Fruit fly (Drosophila melanogaster) whole organism, embryonic: ENCODE data around the gene CG31548.

Experiments used
- Abd-B ChIP-seq: fragments of 200-800 bp; sonication (Bioruptor generic); optimal IDR thresholded peaks from 2 replicates; lab custom pipeline; 2018; ENCODE audit warnings: missing biosample characterization, mild to moderate bottlenecking, missing genetic modification characterization, moderate library complexity
- Antp ChIP-seq: fragments of 200-800 bp; sonication (Bioruptor generic); optimal IDR thresholded peaks from 3 replicates; lab custom pipeline; 2016; ENCODE audit warnings: missing biosample characterization, missing genetic modification characterization
- Atf-2 ChIP-seq: fragments of 200-800 bp; sonication (Bioruptor generic); optimal IDR thresholded peaks from 2 replicates; lab custom pipeline; 2016; ENCODE audit warnings: missing biosample characterization, missing genetic modification characterization
- Awh ChIP-seq: fragments of 200-800 bp; sonication (Bioruptor generic); IDR thresholded peaks from 2 replicates; pipeline ENCODE4, ENCODE4 v1.3.6; 2022; ENCODE audit warnings: missing biosample characterization, missing genetic modification characterization
- CG10209 ChIP-seq: fragments of 200-800 bp; sonication (Bioruptor generic); optimal IDR thresholded peaks from 3 replicates; lab custom pipeline; 2017; ENCODE audit warnings: missing biosample characterization, mild to moderate bottlenecking, missing genetic modification characterization, missing genetic modification reagents
- CG1233 ChIP-seq: fragments of 200-800 bp; sonication (Bioruptor generic); optimal IDR thresholded peaks from 4 replicates; lab custom pipeline; 2018; ENCODE audit warnings: missing biosample characterization, mild to moderate bottlenecking, missing genetic modification characterization
- CG13287 ChIP-seq: fragments of 200-800 bp; sonication (Bioruptor generic); IDR thresholded peaks from 2 replicates; pipeline ENCODE4 v1.3.6; 2022; ENCODE audit warnings: missing biosample characterization, missing genetic modification characterization; ENCODE audit not compliant: partially characterized antibody
- CG14441 ChIP-seq: fragments of 200-800 bp; sonication (Bioruptor generic); IDR thresholded peaks from 2 replicates; pipeline ENCODE4 v1.3.6; 2022; ENCODE audit warnings: missing biosample characterization, missing genetic modification characterization
- CG15269 ChIP-seq: fragments of 200-800 bp; sonication (Bioruptor generic); optimal IDR thresholded peaks from 2 replicates; lab custom pipeline; 2018; ENCODE audit warnings: missing biosample characterization, mild to moderate bottlenecking, missing genetic modification characterization, moderate library complexity
- CG15479 ChIP-seq: fragments of 200-800 bp; sonication (Bioruptor generic); optimal IDR thresholded peaks from 3 replicates; lab custom pipeline; 2019; ENCODE audit warnings: missing biosample characterization, mild to moderate bottlenecking, missing genetic modification characterization, moderate library complexity
- CG17328 ChIP-seq: fragments of 200-800 bp; sonication (Bioruptor generic); IDR thresholded peaks from 2 replicates; pipeline ENCODE4 v1.3.6; 2022; ENCODE audit warnings: missing biosample characterization, missing genetic modification characterization
- CG17361 ChIP-seq: fragments of 200-800 bp; sonication (Bioruptor generic); IDR thresholded peaks from 3 replicates; pipeline ENCODE4 v1.3.6; 2022; ENCODE audit warnings: missing biosample characterization, missing genetic modification characterization
- CG43689 ChIP-seq: fragments of 200-800 bp; sonication (Bioruptor generic); IDR thresholded peaks from 2 replicates; pipeline ENCODE4 v1.3.6; 2022; ENCODE audit warnings: missing biosample characterization, missing genetic modification characterization
- CG6791 ChIP-seq: fragments of 200-800 bp; sonication (Bioruptor generic); IDR thresholded peaks from 3 replicates; pipeline ENCODE4 v1.3.6; 2022; ENCODE audit warnings: missing biosample characterization, missing genetic modification characterization; ENCODE audit not compliant: partially characterized antibody
- CG7786 ChIP-seq: fragments of 200-800 bp; sonication (Bioruptor generic); optimal IDR thresholded peaks from 2 replicates; lab custom pipeline; 2016; ENCODE audit warnings: missing biosample characterization, missing genetic modification characterization
- CG8290 ChIP-seq, 3 experiments: fragments of 200-800 bp; sonication (Bioruptor generic); optimal IDR thresholded peaks; 2 replicates each; lab custom pipeline; 2016 to 2019; ENCODE audit warnings: missing biosample characterization in 3 of 3, missing genetic modification characterization in 3 of 3, mild to moderate bottlenecking in 2 of 3, moderate library complexity in 1 of 3
- CG9215 ChIP-seq: fragments of 200-800 bp; sonication (Bioruptor generic); IDR thresholded peaks from 2 replicates; pipeline ENCODE4 v1.3.6; 2022; ENCODE audit warnings: missing biosample characterization, missing genetic modification characterization
- D ChIP-seq, 2 experiments: fragments of 200-800 bp in 1 of 2; fragments of >200 bp in 1 of 2; sonication (Bioruptor generic) in 1 of 2; optimal IDR thresholded peaks; 2 replicates in 1 of 2; 3 replicates in 1 of 2; lab custom pipeline; 2017; ENCODE audit warnings: mild to moderate bottlenecking in 1 of 2, missing biosample characterization in 1 of 2, missing genetic modification characterization in 1 of 2, missing genetic modification reagents in 1 of 2
- Dbx ChIP-seq: fragments of 200-800 bp; sonication (Bioruptor generic); IDR thresholded peaks from 3 replicates; pipeline ENCODE4 v1.3.6; 2022; ENCODE audit warnings: missing biosample characterization, missing genetic modification characterization
- Doc2 ChIP-seq: fragments of 200-800 bp; sonication (Bioruptor generic); IDR thresholded peaks from 2 replicates; pipeline ENCODE4 v1.3.6; 2022; ENCODE audit warnings: missing biosample characterization, missing genetic modification characterization
- Elba2 ChIP-seq: fragments of 200-800 bp; sonication (Bioruptor generic); optimal IDR thresholded peaks from 3 replicates; lab custom pipeline; 2016; ENCODE audit warnings: missing biosample characterization, missing genetic modification characterization
- Gsc ChIP-seq: fragments of 200-800 bp; sonication (Bioruptor generic); IDR thresholded peaks from 2 replicates; pipeline ENCODE4 v1.3.6; 2022; ENCODE audit warnings: missing biosample characterization, missing genetic modification characterization
- Hr78 ChIP-seq, 2 experiments: fragments of 200-800 bp in 1 of 2; fragments of >200 bp in 1 of 2; sonication (Bioruptor generic) in 1 of 2; optimal IDR thresholded peaks; 2 replicates each; lab custom pipeline; 2017 to 2019; ENCODE audit warnings: missing biosample characterization in 2 of 2, missing genetic modification characterization in 2 of 2, mild to moderate bottlenecking in 1 of 2, moderate library complexity in 1 of 2
- Lhr ChIP-seq: fragments of 200-800 bp; sonication (Bioruptor generic); optimal IDR thresholded peaks from 3 replicates; lab custom pipeline; 2017; ENCODE audit warnings: mild to moderate bottlenecking, missing biosample characterization, missing genetic modification reagents, missing genetic modification characterization
- Lpt ChIP-seq: fragments of >200 bp; optimal IDR thresholded peaks from 2 replicates; lab custom pipeline; 2018; ENCODE audit warnings: missing biosample characterization, missing genetic modification characterization
- MBD-R2 ChIP-seq: fragments of 200-800 bp; sonication (Bioruptor generic); IDR thresholded peaks from 2 replicates; pipeline ENCODE4 v1.3.6; 2022; ENCODE audit warnings: missing biosample characterization, missing genetic modification characterization
- Mrtf ChIP-seq: fragments of 200-800 bp; sonication (Bioruptor generic); IDR thresholded peaks from 3 replicates; pipeline ENCODE4 v1.3.6; 2022; ENCODE audit warnings: missing biosample characterization, missing genetic modification characterization
- Optix ChIP-seq: fragments of 200-800 bp; sonication (Bioruptor generic); IDR thresholded peaks from 3 replicates; pipeline ENCODE4 v1.3.6; 2022; ENCODE audit warnings: missing biosample characterization, missing genetic modification characterization
- Ptx1 ChIP-seq: fragments of 200-800 bp; sonication (Bioruptor generic); IDR thresholded peaks from 2 replicates; pipeline ENCODE4 v1.3.6; 2022; ENCODE audit warnings: missing biosample characterization, missing genetic modification characterization
- Scr ChIP-seq: fragments of 200-800 bp; sonication (Bioruptor generic); IDR thresholded peaks from 2 replicates; pipeline ENCODE4 v1.3.6; 2022; ENCODE audit warnings: missing biosample characterization, missing genetic modification characterization; ENCODE audit not compliant: partially characterized antibody
- ase ChIP-seq: fragments of 200-800 bp; sonication (Bioruptor generic); IDR thresholded peaks from 3 replicates; pipeline ENCODE4 v1.3.6; 2022; ENCODE audit warnings: missing biosample characterization, missing genetic modification characterization
- az2 ChIP-seq: fragments of 200-800 bp; sonication (Bioruptor generic); optimal IDR thresholded peaks from 3 replicates; lab custom pipeline; 2016; ENCODE audit warnings: missing biosample characterization, missing genetic modification characterization
- da ChIP-seq: fragments of 200-800 bp; sonication (Bioruptor generic); optimal IDR thresholded peaks from 2 replicates; lab custom pipeline; 2016; ENCODE audit warnings: missing biosample characterization, missing genetic modification characterization
- dimm ChIP-seq: fragments of 200-800 bp; sonication (Bioruptor generic); IDR thresholded peaks from 2 replicates; pipeline ENCODE4 v1.3.6; 2022; ENCODE audit warnings: missing biosample characterization, missing genetic modification characterization
- disco-r ChIP-seq: fragments of 200-800 bp; sonication (Bioruptor generic); optimal IDR thresholded peaks from 2 replicates; lab custom pipeline; 2016; ENCODE audit warnings: missing biosample characterization, missing genetic modification characterization
- fu2 ChIP-seq: fragments of 200-800 bp; sonication (Bioruptor generic); optimal IDR thresholded peaks from 2 replicates; lab custom pipeline; 2016; ENCODE audit warnings: missing biosample characterization, missing genetic modification characterization
- gem ChIP-seq: fragments of 200-800 bp; sonication (Bioruptor generic); optimal IDR thresholded peaks from 2 replicates; lab custom pipeline; 2019; ENCODE audit warnings: missing biosample characterization, mild to moderate bottlenecking, missing genetic modification characterization, moderate library complexity
- gsb-n ChIP-seq: fragments of 200-800 bp; sonication (Bioruptor generic); optimal IDR thresholded peaks from 3 replicates; lab custom pipeline; 2018; ENCODE audit warnings: missing biosample characterization, mild to moderate bottlenecking, missing genetic modification characterization
- gt ChIP-seq: fragments of 200-800 bp; sonication (Bioruptor generic); IDR thresholded peaks from 2 replicates; pipeline ENCODE4 v1.3.6; 2022; ENCODE audit warnings: missing biosample characterization, missing genetic modification characterization
- ham ChIP-seq: fragments of 200-800 bp; sonication (Bioruptor generic); IDR thresholded peaks from 2 replicates; pipeline ENCODE4 v1.3.6; 2022; ENCODE audit warnings: missing biosample characterization, missing genetic modification characterization
- lab ChIP-seq: fragments of 200-800 bp; sonication (Bioruptor generic); optimal IDR thresholded peaks from 3 replicates; lab custom pipeline; 2017; ENCODE audit warnings: missing biosample characterization, missing genetic modification characterization, mild to moderate bottlenecking, moderate library complexity, missing genetic modification reagents
- lilli ChIP-seq: fragments of 200-800 bp; sonication (Bioruptor generic); optimal IDR thresholded peaks from 3 replicates; lab custom pipeline; 2016; ENCODE audit warnings: missing biosample characterization, missing genetic modification characterization
- p53 ChIP-seq: fragments of 200-800 bp; sonication (Bioruptor generic); optimal IDR thresholded peaks from 2 replicates; lab custom pipeline; 2016; ENCODE audit warnings: missing biosample characterization, missing genetic modification characterization
- pros ChIP-seq: fragments of 200-800 bp; sonication (Bioruptor generic); optimal IDR thresholded peaks from 3 replicates; lab custom pipeline; 2019; ENCODE audit warnings: missing biosample characterization, mild to moderate bottlenecking, missing genetic modification characterization, moderate library complexity
- rib ChIP-seq: fragments of 200-800 bp; sonication (Bioruptor generic); IDR thresholded peaks from 2 replicates; pipeline ENCODE4 v1.3.6; 2022; ENCODE audit warnings: missing biosample characterization, missing genetic modification characterization
- sim ChIP-seq: fragments of 200-800 bp; sonication (Bioruptor generic); IDR thresholded peaks from 2 replicates; pipeline ENCODE4 v1.3.6; 2022; ENCODE audit warnings: missing biosample characterization, missing genetic modification characterization
- sima ChIP-seq: fragments of 200-800 bp; sonication (Bioruptor generic); optimal IDR thresholded peaks from 2 replicates; lab custom pipeline; 2016; ENCODE audit warnings: missing biosample characterization, missing genetic modification characterization
- tio ChIP-seq: fragments of 200-800 bp; sonication (Bioruptor generic); optimal IDR thresholded peaks from 2 replicates; lab custom pipeline; 2017; ENCODE audit warnings: missing biosample characterization, missing genetic modification characterization, inconsistent platforms

Gene CG31548

dm6 chr3R:5682921-5683748, 46.5 kb upstream of the CG31548 start (continued):
- TF ChIP-seq Mrtf (peak; percentile 30; the same call in 2 of the 3 replicates), lab (no peak), pros (GFP tag; lab: Kevin White, UChicago) (peak; percentile 58), CG10209 (GFP tag; lab: Kevin White, UChicago) (peak; percentile 50), az2 (peak; percentile 70), Scr (GFP tag; lab: Robert Waterston, UW) (no peak), da (GFP tag; lab: Kevin White, UChicago) (no peak), CG13287 (GFP tag; lab: Robert Waterston, UW) (no peak), Optix (no peak), CG14441 (GFP tag; lab: Robert Waterston, UW) (no peak; the same call in 1 of the 2 replicates), rib (GFP tag; lab: Robert Waterston, UW) (no peak), CG9215 (GFP tag; lab: Robert Waterston, UW) (no peak), CG15269 (no peak), Lpt (GFP tag; lab: Kevin White, UChicago) (no peak), CG17361 (peak; percentile 78), CG7786 (no peak), CG17328 (GFP tag; lab: Robert Waterston, UW) (peak; percentile 64; the same call in 1 of the 2 replicates), Ptx1 (GFP tag; lab: Robert Waterston, UW) (peak; percentile 50), Dbx (GFP tag; lab: Robert Waterston, UW) (no peak), CG43689 (GFP tag; lab: Robert Waterston, UW) (no peak), gt (GFP tag; lab: Robert Waterston, UW) (no peak), ase (GFP tag; lab: Robert Waterston, UW) (0 out of 3 replicates have a peak, but pooled peaks have one; percentile 11), Hr78 (GFP tag; optimal IDR thresholded peaks at IDR 0.05; lab: Kevin White, UChicago) (peak in 1 of 2 experiments; percentile 27), Atf-2 (GFP tag; lab: Kevin White, UChicago) (peak; percentile 17), CG6791 (no peak), CG15479 (GFP tag; lab: Kevin White, UChicago) (no peak), sim (GFP tag; lab: Robert Waterston, UW) (no peak), Lhr (GFP tag; lab: Kevin White, UChicago) (peak; percentile 2), disco-r (no peak), gsb-n (peak; percentile 77), dimm (GFP tag; lab: Robert Waterston, UW) (peak; percentile 29; the same call in 1 of the 2 replicates), Gsc (GFP tag; lab: Robert Waterston, UW) (no peak), fu2 (no peak), sima (GFP tag; lab: Kevin White, UChicago) (peak; percentile 1), ham (GFP tag; lab: Robert Waterston, UW) (no peak), MBD-R2 (GFP tag; lab: Robert Waterston, UW) (no peak), p53 (GFP tag; lab: Kevin White, UChicago) (no peak), tio (GFP tag; lab: Kevin White, UChicago) (no peak), Awh (GFP tag; lab: Robert Waterston, UW) (no peak), CG1233 (peak; percentile 57), Elba2 (GFP tag; lab: Kevin White, UChicago) (no peak), D (optimal IDR thresholded peaks at IDR 0.05; lab: Kevin White, UChicago) (no peak), D (GFP tag; optimal IDR thresholded peaks at IDR 0.05; lab: Kevin White, UChicago) (peak; percentile 51), Abd-B (peak; percentile 34), Doc2 (GFP tag; lab: Robert Waterston, UW) (no peak), Antp (GFP tag; lab: Kevin White, UChicago) (peak; percentile 15), CG8290 (GFP tag; optimal IDR thresholded peaks at IDR 0.05; lab: Kevin White, UChicago) (peak; percentile 35), CG8290 (tag; optimal IDR thresholded peaks at IDR 0.05; lab: Kevin White, UChicago) (no peak), lilli (peak; percentile 56), gem (peak; percentile 83)
